Worm (Caenorhabditis elegans): Measurements from ENCODE around the gene unc-49.

ce11 chrIII:10527446-10527845 lies 6.9 kb downstream of the unc-49 start:
- TF ChIP-seq nhr-28 (tag; optimal IDR thresholded peaks at IDR 0.05) (no peak), egl-27 (tag; optimal IDR thresholded peaks at IDR 0.05) (no peak), nhr-77 (tag; optimal IDR thresholded peaks at IDR 0.05) (no peak), egl-5 (tag; optimal IDR thresholded peaks at IDR 0.05) (no peak), pqm-1 (tag; optimal IDR thresholded peaks at IDR 0.05) (no peak), ZK546.5 (tag; optimal IDR thresholded peaks at IDR 0.05) (no peak)

Data from whole organism, L3 larva.